Worm (Caenorhabditis elegans) whole organism, L1 larva: ENCODE measurements around the gene F56F11.1.

Experiments
- ceh-82 ChIP-seq, 3 experiments: fragments of 150-350 bp in 1 of 3; sonication (generic microtip) in 2 of 3; optimal IDR thresholded peaks; 2 replicates each; lab custom pipeline; 2014 to 2017; ENCODE audit warnings: missing biosample characterization in 3 of 3, missing genetic modification characterization in 3 of 3
- ceh-90 ChIP-seq: sonication (generic microtip); optimal IDR thresholded peaks from 2 replicates; lab custom pipeline; 2016; ENCODE audit warnings: missing genetic modification characterization, missing compliant biosample characterization
- jun-1 ChIP-seq: fragments of 150-350 bp; optimal IDR thresholded peaks from 2 replicates; lab custom pipeline; 2014; ENCODE audit warnings: missing biosample characterization, missing genetic modification reagents, missing genetic modification characterization
- lir-3 ChIP-seq: sonication (generic microtip); optimal IDR thresholded peaks from 2 replicates; lab custom pipeline; 2016; ENCODE audit warnings: mild to moderate bottlenecking, missing genetic modification characterization, moderate library complexity, missing compliant biosample characterization; ENCODE audit not compliant: poor library complexity
- lsy-2 ChIP-seq, 2 experiments: fragments of 150-350 bp; optimal IDR thresholded peaks; 2 replicates each; lab custom pipeline; 2014; ENCODE audit warnings: missing biosample characterization in 2 of 2, missing genetic modification characterization in 2 of 2
- mep-1 ChIP-seq: fragments of 150-350 bp; optimal IDR thresholded peaks from 2 replicates; lab custom pipeline; 2014; ENCODE audit warnings: missing biosample characterization, missing genetic modification characterization
- nhr-47 ChIP-seq: sonication (generic microtip); optimal IDR thresholded peaks from 2 replicates; lab custom pipeline; 2016; ENCODE audit warnings: mild to moderate bottlenecking, missing genetic modification characterization, moderate library complexity, missing compliant biosample characterization
- nhr-71 ChIP-seq: sonication (generic microtip); optimal IDR thresholded peaks from 2 replicates; lab custom pipeline; 2016; ENCODE audit warnings: mild to moderate bottlenecking, missing genetic modification characterization, moderate library complexity, missing compliant biosample characterization
- sptf-1 ChIP-seq: fragments of 150-350 bp; optimal IDR thresholded peaks from 2 replicates; lab custom pipeline; 2014; ENCODE audit warnings: missing biosample characterization, missing genetic modification characterization
- tbx-2 ChIP-seq: sonication (generic microtip); optimal IDR thresholded peaks from 2 replicates; lab custom pipeline; 2016; ENCODE audit warnings: missing genetic modification characterization, missing compliant biosample characterization
- unc-86 ChIP-seq: sonication (generic microtip); optimal IDR thresholded peaks from 2 replicates; lab custom pipeline; 2016; ENCODE audit warnings: missing genetic modification characterization, missing compliant biosample characterization

DNA sequence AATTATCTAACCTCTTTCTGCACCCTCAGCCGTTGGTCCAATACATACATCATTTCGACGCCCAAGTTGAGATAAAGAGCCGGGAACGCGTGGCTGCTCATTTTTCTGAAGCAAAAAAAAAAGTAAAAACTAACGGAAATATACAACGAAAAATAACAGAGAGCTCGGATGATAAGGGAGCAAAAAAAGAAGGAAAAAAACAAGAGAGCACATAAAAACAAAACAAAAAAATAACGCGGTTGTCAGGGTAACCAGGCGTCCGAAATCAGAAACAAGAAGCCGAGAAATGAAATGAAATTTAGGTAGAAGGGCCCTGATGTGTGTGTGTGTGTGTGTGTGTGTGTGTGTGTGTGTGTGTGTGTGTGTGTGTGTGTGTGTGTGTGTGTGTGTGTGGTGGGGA lies 33.1 kb downstream of the F56F11.1 start, which contains the start of gene R10F2.5:
- no peak for TF ChIP-seq lsy-2 (tag; optimal IDR thresholded peaks at IDR 0.05; lab: Kevin White, UChicago)
- no peak for TF ChIP-seq jun-1 (tag; lab: Kevin White, UChicago)
- no peak for TF ChIP-seq sptf-1
- no peak for TF ChIP-seq lir-3 (tag; lab: Kevin White, UChicago)
- TF ChIP-seq ceh-90 = no peak
- no peak for TF ChIP-seq unc-86
- no peak for TF ChIP-seq tbx-2 (tag; lab: Kevin White, UChicago)
- no peak for TF ChIP-seq mep-1 (tag; lab: Kevin White, UChicago)
- TF ChIP-seq nhr-47 (tag; lab: Kevin White, UChicago) = no peak
- no peak for TF ChIP-seq ceh-82 (tag; optimal IDR thresholded peaks at IDR 0.05; lab: Kevin White, UChicago)
- TF ChIP-seq nhr-71 (tag; lab: Kevin White, UChicago) = no peak
